Worm (Caenorhabditis elegans) whole organism, L3 larva: ENCODE measurements around the gene sre-13.

Experiments
- ZK546.5 ChIP-seq: sonication (generic microtip); optimal IDR thresholded peaks from 2 replicates; lab custom pipeline; 2017; ENCODE audit warnings: missing biosample characterization, missing genetic modification characterization
- elt-3 ChIP-seq, 3 experiments: fragments of 150-350 bp in 1 of 3; sonication (generic microtip) in 2 of 3; optimal IDR thresholded peaks; 2 replicates in 2 of 3; 4 replicates in 1 of 3; lab custom pipeline; 2014 to 2017; ENCODE audit warnings: missing biosample characterization in 3 of 3, missing genetic modification characterization in 3 of 3
- pha-4 ChIP-seq: fragments of 150-350 bp; optimal IDR thresholded peaks from 2 replicates; lab custom pipeline; 2014; ENCODE audit warnings: missing biosample characterization, missing genetic modification reagents, missing genetic modification characterization

DNA sequence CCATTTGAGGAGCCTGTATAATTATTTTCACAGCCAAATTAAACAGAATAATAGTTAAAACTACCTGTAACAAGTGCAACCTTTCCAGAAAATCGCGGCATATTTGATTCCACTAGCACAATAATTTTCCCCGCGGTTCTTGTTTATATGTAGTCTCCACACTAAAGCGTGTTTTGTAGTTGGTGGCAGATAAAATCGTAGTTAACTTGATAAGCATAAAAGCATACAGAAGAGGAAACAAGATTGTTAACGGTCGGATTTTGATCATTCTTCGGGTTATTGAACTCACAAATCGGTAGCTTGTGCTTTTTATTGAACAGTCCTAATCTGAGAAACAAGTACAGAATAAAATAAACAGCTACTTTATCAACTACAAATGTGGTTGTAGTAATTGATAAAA is 49.2 kb downstream of the sre-13 start, which contains the start of gene C01G12.5:
- no peak for TF ChIP-seq pha-4 (tag; lab: Kevin White, UChicago)
- TF ChIP-seq ZK546.5 (tag; lab: Kevin White, UChicago): no peak
- no peak for TF ChIP-seq elt-3 (tag; optimal IDR thresholded peaks at IDR 0.05; lab: Kevin White, UChicago)
